Worm (Caenorhabditis elegans) whole organism, L3 larva: ENCODE data around the gene ZK813.7.
A peak's percentile ranks its signal among the peaks of the same experiment; 100 is the strongest.

Experiments used
- R02D3.7 ChIP-seq: fragments of 150-350 bp; optimal IDR thresholded peaks from 2 replicates; lab custom pipeline; 2014; ENCODE audit warnings: missing biosample characterization, missing genetic modification characterization
- ZK546.5 ChIP-seq: sonication (generic microtip); optimal IDR thresholded peaks from 2 replicates; lab custom pipeline; 2017; ENCODE audit warnings: missing biosample characterization, missing genetic modification characterization
- aly-2 ChIP-seq: fragments of 150-350 bp; optimal IDR thresholded peaks from 2 replicates; lab custom pipeline; 2014; ENCODE audit warnings: missing biosample characterization, missing genetic modification characterization
- ama-1 ChIP-seq: fragments of 150-350 bp; optimal IDR thresholded peaks from 2 replicates; lab custom pipeline; 2018
- ceh-28 ChIP-seq: fragments of 150-350 bp; optimal IDR thresholded peaks from 2 replicates; lab custom pipeline; 2014; ENCODE audit warnings: missing biosample characterization, missing genetic modification reagents, missing genetic modification characterization
- egl-27 ChIP-seq: sonication (generic microtip); optimal IDR thresholded peaks from 4 replicates; lab custom pipeline; 2017; ENCODE audit warnings: missing biosample characterization, missing genetic modification reagents, missing genetic modification characterization
- egl-5 ChIP-seq: fragments of 150-350 bp; optimal IDR thresholded peaks from 2 replicates; lab custom pipeline; 2017; ENCODE audit warnings: missing biosample characterization, missing genetic modification reagents, missing genetic modification characterization, inconsistent platforms
- elt-1 ChIP-seq: fragments of 150-350 bp; optimal IDR thresholded peaks from 2 replicates; lab custom pipeline; 2014; ENCODE audit warnings: missing biosample characterization, missing genetic modification characterization
- elt-2 ChIP-seq: sonication (generic microtip); optimal IDR thresholded peaks from 2 replicates; lab custom pipeline; 2016; ENCODE audit warnings: missing genetic modification reagents, mild to moderate bottlenecking, missing genetic modification characterization, missing compliant biosample characterization
- elt-3 ChIP-seq, 3 experiments: fragments of 150-350 bp in 1 of 3; sonication (generic microtip) in 2 of 3; optimal IDR thresholded peaks; 2 replicates in 2 of 3; 4 replicates in 1 of 3; lab custom pipeline; 2014 to 2017; ENCODE audit warnings: missing biosample characterization in 3 of 3, missing genetic modification characterization in 3 of 3
- eor-1 ChIP-seq, 2 experiments: fragments of 150-350 bp; optimal IDR thresholded peaks; 2 replicates each; lab custom pipeline; 2014 to 2018; ENCODE audit warnings: missing biosample characterization in 2 of 2, missing genetic modification characterization in 2 of 2
- fkh-10 ChIP-seq: sonication (generic microtip); optimal IDR thresholded peaks from 2 replicates; lab custom pipeline; 2017; ENCODE audit warnings: missing biosample characterization, missing genetic modification reagents, missing genetic modification characterization
- fkh-2 ChIP-seq: fragments of 150-350 bp; optimal IDR thresholded peaks from 2 replicates; lab custom pipeline; 2014; ENCODE audit warnings: missing biosample characterization, missing genetic modification reagents, missing genetic modification characterization
- fos-1 ChIP-seq: fragments of 150-350 bp; optimal IDR thresholded peaks from 2 replicates; lab custom pipeline; 2014; ENCODE audit warnings: missing biosample characterization, missing genetic modification characterization
- hmg-11 ChIP-seq: sonication (generic microtip); optimal IDR thresholded peaks from 2 replicates; lab custom pipeline; 2016; ENCODE audit warnings: missing genetic modification characterization, missing compliant biosample characterization
- jun-1 ChIP-seq: fragments of 150-350 bp; optimal IDR thresholded peaks from 2 replicates; lab custom pipeline; 2014; ENCODE audit warnings: missing biosample characterization, missing genetic modification reagents, missing genetic modification characterization
- lin-15B ChIP-seq: fragments of 150-350 bp; optimal IDR thresholded peaks from 2 replicates; lab custom pipeline; 2014; ENCODE audit warnings: missing biosample characterization, missing genetic modification characterization
- lin-39 ChIP-seq: fragments of 150-350 bp; optimal IDR thresholded peaks from 2 replicates; lab custom pipeline; 2018; ENCODE audit warnings: missing biosample characterization, missing genetic modification reagents, missing genetic modification characterization
- mdl-1 ChIP-seq: fragments of 150-350 bp; optimal IDR thresholded peaks from 2 replicates; lab custom pipeline; 2014; ENCODE audit warnings: missing biosample characterization, missing genetic modification characterization
- mml-1 ChIP-seq: fragments of 150-350 bp; sonication (generic microtip); optimal IDR thresholded peaks from 3 replicates; lab custom pipeline; 2014; ENCODE audit warnings: missing biosample characterization, missing genetic modification characterization
- nfya-1 ChIP-seq: sonication (generic microtip); optimal IDR thresholded peaks from 2 replicates; lab custom pipeline; 2017; ENCODE audit warnings: missing genetic modification characterization, mild to moderate bottlenecking, missing compliant biosample characterization, antibody characterized with exemption, moderate library complexity; ENCODE audit not compliant: insufficient read depth
- nhr-11 ChIP-seq: fragments of 150-350 bp; optimal IDR thresholded peaks from 2 replicates; lab custom pipeline; 2014; ENCODE audit warnings: missing biosample characterization, missing genetic modification characterization
- nhr-12 ChIP-seq: fragments of 150-350 bp; optimal IDR thresholded peaks from 2 replicates; lab custom pipeline; 2014; ENCODE audit warnings: missing biosample characterization, missing genetic modification characterization
- nhr-23 ChIP-seq: fragments of 150-350 bp; optimal IDR thresholded peaks from 2 replicates; lab custom pipeline; 2014; ENCODE audit warnings: missing biosample characterization, missing genetic modification reagents, missing genetic modification characterization
- nhr-237 ChIP-seq: fragments of 150-350 bp; optimal IDR thresholded peaks from 2 replicates; lab custom pipeline; 2014; ENCODE audit warnings: missing biosample characterization, missing genetic modification characterization
- nhr-25 ChIP-seq: sonication (generic microtip); optimal IDR thresholded peaks from 2 replicates; lab custom pipeline; 2017; ENCODE audit warnings: missing biosample characterization, missing genetic modification characterization
- nhr-43 ChIP-seq: sonication (generic microtip); optimal IDR thresholded peaks from 2 replicates; lab custom pipeline; 2016; ENCODE audit warnings: mild to moderate bottlenecking, missing genetic modification characterization, missing compliant biosample characterization; ENCODE audit not compliant: poor library complexity, severe bottlenecking
- sea-2 ChIP-seq: fragments of 150-350 bp; sonication (generic microtip); optimal IDR thresholded peaks from 4 replicates; lab custom pipeline; 2014; ENCODE audit warnings: missing biosample characterization, missing genetic modification reagents, missing genetic modification characterization
- skn-1 ChIP-seq: fragments of 150-350 bp; optimal IDR thresholded peaks from 2 replicates; lab custom pipeline; 2014; ENCODE audit warnings: missing biosample characterization, missing genetic modification characterization
- snpc-4 ChIP-seq: fragments of 150-350 bp; optimal IDR thresholded peaks from 2 replicates; lab custom pipeline; 2014; ENCODE audit warnings: missing biosample characterization, missing genetic modification characterization
- unc-62 ChIP-seq: fragments of 150-350 bp; sonication (generic microtip); optimal IDR thresholded peaks from 4 replicates; lab custom pipeline; 2014; ENCODE audit warnings: missing biosample characterization, missing genetic modification reagents, missing genetic modification characterization
- zag-1 ChIP-seq: fragments of 150-350 bp; optimal IDR thresholded peaks from 2 replicates; lab custom pipeline; 2014; ENCODE audit warnings: missing biosample characterization, missing genetic modification characterization
- ztf-4 ChIP-seq: fragments of 150-350 bp; optimal IDR thresholded peaks from 2 replicates; lab custom pipeline; 2014; ENCODE audit warnings: missing biosample characterization, missing genetic modification characterization

The ZK813.7 gene

DNA sequence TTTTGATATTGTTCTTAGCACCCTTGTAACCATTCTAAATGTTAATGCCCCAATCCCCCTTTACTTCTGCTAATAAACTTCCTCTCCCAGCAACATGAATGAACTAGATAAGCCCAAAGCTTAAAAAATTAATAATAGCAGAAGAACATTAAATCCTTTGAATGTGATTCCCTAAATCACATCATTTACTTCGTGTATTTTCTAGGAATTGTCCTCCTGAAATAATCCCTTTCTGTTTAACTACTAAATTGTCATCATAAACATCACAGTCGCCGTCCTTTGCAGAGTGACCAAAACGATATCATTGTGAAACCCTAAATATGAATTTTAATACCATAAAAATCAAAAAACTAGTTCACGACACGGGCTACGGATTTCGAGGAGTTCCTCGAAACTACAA is 28.6 kb upstream of the ZK813.7 start:
- no peak for TF ChIP-seq snpc-4 (tag; lab: Kevin White, UChicago)
- no peak for TF ChIP-seq fos-1 (tag; lab: Kevin White, UChicago)
- TF ChIP-seq nhr-237 (tag; lab: Kevin White, UChicago): no peak
- TF ChIP-seq fkh-2 (tag; lab: Kevin White, UChicago): no peak
- TF ChIP-seq egl-27 (tag; lab: Kevin White, UChicago): no peak
- TF ChIP-seq ztf-4 (tag; lab: Kevin White, UChicago): no peak
- TF ChIP-seq egl-5 (tag; lab: Kevin White, UChicago): no peak

DNA sequence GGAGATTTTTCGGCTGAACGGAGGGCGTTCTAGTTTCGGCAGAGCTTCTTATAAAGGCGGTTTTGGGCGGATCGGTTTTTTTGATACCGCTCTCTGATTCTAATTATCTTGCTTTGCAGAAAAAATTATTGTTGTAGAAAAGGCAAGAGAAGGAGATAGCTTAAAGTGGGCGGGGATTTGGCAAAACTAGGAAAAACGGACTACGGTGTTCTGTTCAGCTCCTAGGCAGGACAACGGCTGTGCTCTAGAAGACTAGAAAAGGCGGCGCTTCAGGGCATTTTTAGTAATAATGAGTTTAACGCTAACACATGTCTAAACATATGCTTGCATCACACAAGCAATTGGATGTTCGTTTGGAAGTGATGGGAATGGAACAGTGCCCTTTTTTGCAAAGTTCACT is 25.5 kb upstream of the ZK813.7 start, which contains the start of gene C04F6.7:
TSS of gene C04F6.7 (minus strand) at position 101 of the 400 bp plus-strand sequence.
- TF ChIP-seq fos-1 (tag; lab: Kevin White, UChicago) (no peak), skn-1 (no peak), elt-2 (no peak), nfya-1 (tag; lab: Kevin White, UChicago) (no peak), zag-1 (no peak), snpc-4 (tag; lab: Kevin White, UChicago) (no peak), ceh-28 (tag; lab: Kevin White, UChicago) (no peak), mml-1 (tag; lab: Kevin White, UChicago) (no peak), elt-3 (tag; optimal IDR thresholded peaks at IDR 0.05; lab: Kevin White, UChicago) (no peak), jun-1 (tag; lab: Kevin White, UChicago) (no peak), ztf-4 (tag; lab: Kevin White, UChicago) (no peak), elt-1 (tag; lab: Kevin White, UChicago) (no peak), nhr-25 (tag; lab: Kevin White, UChicago) (no peak), egl-5 (tag; lab: Kevin White, UChicago) (no peak), nhr-23 (tag; lab: Kevin White, UChicago) (no peak), ama-1 (lab: Kevin White, UChicago) (no peak), hmg-11 (tag; lab: Kevin White, UChicago) (no peak)

DNA sequence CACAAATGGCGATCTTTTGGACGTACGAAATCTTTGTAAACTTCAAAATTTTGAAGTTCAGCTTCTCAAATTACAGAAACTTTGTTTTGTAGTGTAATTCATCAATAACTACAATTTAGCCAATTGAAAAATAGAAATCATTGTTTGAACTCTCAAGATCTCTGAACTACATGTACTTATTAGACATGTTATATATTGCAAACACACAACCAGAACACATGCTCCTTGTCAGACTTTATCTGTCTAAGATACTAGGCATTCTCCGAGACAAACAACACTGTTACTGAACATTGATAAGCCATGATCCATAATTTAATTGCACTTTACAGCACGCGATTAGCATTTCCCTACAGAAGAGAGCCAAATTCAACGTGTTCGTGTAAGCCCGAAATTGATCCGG is 20.1 kb upstream of the ZK813.7 start, which contains the start of gene ZK813.6:
TSS of gene ZK813.6 (plus strand) at position 301 of the 400 bp plus-strand sequence.
- TF ChIP-seq egl-27 (tag; lab: Kevin White, UChicago) (no peak), eor-1 (tag; optimal IDR thresholded peaks at IDR 0.05; lab: Kevin White, UChicago) (no peak), nhr-11 (tag; lab: Kevin White, UChicago) (no peak), zag-1 (no peak), R02D3.7 (tag; lab: Kevin White, UChicago) (no peak), nhr-237 (tag; lab: Kevin White, UChicago) (no peak), ztf-4 (tag; lab: Kevin White, UChicago) (no peak), fkh-10 (GFP tag; lab: Kevin White, UChicago) (no peak), fkh-2 (tag; lab: Kevin White, UChicago) (no peak), ZK546.5 (tag; lab: Kevin White, UChicago) (no peak), unc-62 (GFP tag; lab: Kevin White, UChicago) (no peak), lin-15B (tag; lab: Kevin White, UChicago) (no peak), lin-39 (tag; lab: Kevin White, UChicago) (no peak)
- TF ChIP-seq, all 47 proteins: peak for 0

DNA sequence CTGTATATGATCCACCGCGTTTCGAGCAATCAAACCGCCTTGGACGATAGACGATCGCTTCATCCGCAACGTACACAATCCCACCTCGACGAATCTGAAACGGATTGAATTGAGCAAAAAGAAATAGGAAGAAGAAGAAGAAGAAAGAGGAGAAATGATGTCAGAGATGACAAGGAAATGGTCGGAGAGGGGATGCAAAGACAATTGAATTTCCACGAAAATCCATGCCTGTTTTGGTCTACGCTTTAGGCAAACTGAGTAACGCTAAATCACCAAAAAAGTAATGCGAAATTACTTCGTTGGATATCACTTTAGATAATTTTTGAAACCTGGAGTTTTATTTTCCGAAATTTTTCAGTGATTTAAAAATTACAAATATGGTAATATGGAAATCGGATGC is 15.5 kb upstream of the ZK813.7 start:
- TF ChIP-seq skn-1 (no peak), elt-2 (no peak), fkh-10 (GFP tag; lab: Kevin White, UChicago) (peak; percentile 35), egl-27 (tag; lab: Kevin White, UChicago) (no peak), egl-5 (tag; lab: Kevin White, UChicago) (no peak), fkh-2 (tag; lab: Kevin White, UChicago) (no peak), lin-15B (tag; lab: Kevin White, UChicago) (no peak)

DNA sequence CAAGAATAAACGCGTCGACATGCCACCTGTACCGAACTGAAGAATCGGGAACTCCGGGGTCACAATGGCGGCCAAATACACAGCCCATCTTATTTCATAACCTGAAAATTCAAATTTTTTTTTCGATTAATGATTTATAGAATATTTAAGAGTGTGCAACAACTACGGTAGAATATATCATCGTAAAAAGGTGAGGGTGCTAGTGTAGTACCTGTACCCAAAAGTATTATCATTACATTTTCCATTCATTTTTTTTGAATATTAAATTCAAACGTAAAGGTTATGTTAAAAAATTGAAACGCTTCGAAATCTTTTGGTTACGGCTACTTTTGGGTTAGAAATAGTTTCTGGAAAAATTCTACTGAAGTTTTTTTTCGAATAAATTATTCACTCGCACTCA is 14.6 kb upstream of the ZK813.7 start, which contains the start of gene ZK813.4:
TSS of gene ZK813.4 (minus strand) at position 101 of the 400 bp plus-strand sequence.
- TF ChIP-seq hmg-11 (tag; lab: Kevin White, UChicago) (no peak), unc-62 (GFP tag; lab: Kevin White, UChicago) (no peak), ztf-4 (tag; lab: Kevin White, UChicago) (no peak)
- TF ChIP-seq, all 47 proteins: peak for 0

DNA sequence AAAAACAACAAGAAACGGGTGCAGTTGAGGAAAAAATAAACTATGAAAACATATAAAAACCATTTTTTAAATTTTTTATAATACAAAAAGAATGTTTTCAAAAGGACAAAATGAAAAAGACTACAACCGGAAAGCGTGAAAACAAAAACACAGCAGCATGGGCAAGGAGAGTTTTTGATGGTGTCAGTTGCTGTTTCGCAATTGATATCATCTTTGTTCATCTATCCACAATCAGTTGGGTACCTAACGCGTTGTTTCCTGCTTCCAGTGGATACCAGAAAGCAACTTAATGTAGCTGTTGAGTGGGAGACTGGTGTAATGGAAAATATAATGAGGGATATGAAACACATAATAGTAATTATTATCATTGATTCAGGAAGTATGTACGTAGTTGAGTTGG is 4.8 kb upstream of the ZK813.7 start:
- no peak for TF ChIP-seq nhr-43 (tag; lab: Kevin White, UChicago)
- no peak for TF ChIP-seq nhr-12
- TF ChIP-seq unc-62 (GFP tag; lab: Kevin White, UChicago): no peak
- no peak for TF ChIP-seq skn-1
- TF ChIP-seq ZK546.5 (tag; lab: Kevin White, UChicago): no peak
- no peak for TF ChIP-seq aly-2 (tag; lab: Kevin White, UChicago)
- no peak for TF ChIP-seq mdl-1
- no peak for TF ChIP-seq R02D3.7 (tag; lab: Kevin White, UChicago)
- no peak for TF ChIP-seq fos-1 (tag; lab: Kevin White, UChicago)
- TF ChIP-seq nhr-25 (tag; lab: Kevin White, UChicago): no peak
- no peak for TF ChIP-seq sea-2 (GFP tag; lab: Kevin White, UChicago)
- no peak for TF ChIP-seq nfya-1 (tag; lab: Kevin White, UChicago)
- TF ChIP-seq ceh-28 (tag; lab: Kevin White, UChicago): no peak
